In genomic region chrII:8152711-8153325, ce11 we compare ENCODE assay signal across 5 worm cellular contexts.
TF ChIP-seq lines count a peak whose summit lies in the region.

No protein-coding gene starts in this region.

TF ChIP-seq in whole organism, L1 larva, 84 proteins besides CTCF, POLR2A, EP300 and RAD21:
- TF ChIP-seq fkh-10 (GFP tag; optimal IDR thresholded peaks at IDR 0.05; lab: Kevin White, UChicago) (peak; percentile 44), hlh-4 (tag; optimal IDR thresholded peaks at IDR 0.05; lab: Kevin White, UChicago) (no peak), ces-1 (GFP tag; optimal IDR thresholded peaks at IDR 0.05; lab: Kevin White, UChicago) (peak; percentile 11)

TF ChIP-seq in whole organism, L3 larva, 47 proteins besides CTCF, POLR2A, EP300 and RAD21:
- peak; percentile 60 for TF ChIP-seq pha-4 (tag; optimal IDR thresholded peaks at IDR 0.05; lab: Kevin White, UChicago)
- peak; percentile 37 for TF ChIP-seq fkh-10 (GFP tag; optimal IDR thresholded peaks at IDR 0.05; lab: Kevin White, UChicago)
- no peak for TF ChIP-seq daf-12 (tag; optimal IDR thresholded peaks at IDR 0.05; lab: Kevin White, UChicago)

TF ChIP-seq in whole organism, L4 larva, 104 proteins besides CTCF, POLR2A, EP300 and RAD21:
- TF ChIP-seq pha-4 (GFP tag; IDR thresholded peaks at IDR 0.05; lab: Robert Waterston, UW) (no peak), pha-4 (tag; optimal IDR thresholded peaks at IDR 0.05; lab: Kevin White, UChicago) (peak; percentile 54), lsy-2 (tag; optimal IDR thresholded peaks at IDR 0.05; lab: Kevin White, UChicago) (peak in 1 of 2 experiments; percentile 56), daf-19 (GFP tag; conservative IDR thresholded peaks at IDR 0.05; lab: Robert Waterston, UW) (no peak), nhr-6 (tag; optimal IDR thresholded peaks at IDR 0.05; lab: Kevin White, UChicago) (peak; percentile 82), fkh-10 (GFP tag; optimal IDR thresholded peaks at IDR 0.05; lab: Kevin White, UChicago) (peak; percentile 63), hlh-11 (tag; optimal IDR thresholded peaks at IDR 0.05; lab: Kevin White, UChicago) (peak; percentile 16), php-3 (GFP tag; IDR thresholded peaks at IDR 0.05; lab: Robert Waterston, UW) (no peak), mes-2 (tag; optimal IDR thresholded peaks at IDR 0.05; lab: Kevin White, UChicago; ENCODE audit: poor library complexity, severe bottlenecking) (peak; percentile 0), tra-1 (GFP tag; IDR thresholded peaks at IDR 0.05; lab: Robert Waterston, UW) (no peak), ctbp-1 (GFP tag; IDR thresholded peaks at IDR 0.05; lab: Robert Waterston, UW) (0 out of 2 replicates have a peak, but pooled peaks have one; percentile 43)

TF ChIP-seq in whole organism, late embryonic, 69 proteins besides CTCF, POLR2A, EP300 and RAD21:
- TF ChIP-seq unc-42 (tag; optimal IDR thresholded peaks at IDR 0.05; lab: Kevin White, UChicago) (peak; percentile 92), ztf-16 (tag; optimal IDR thresholded peaks at IDR 0.05; lab: Kevin White, UChicago) (no peak), zip-5 (tag; optimal IDR thresholded peaks at IDR 0.05; lab: Kevin White, UChicago) (no peak)

TF ChIP-seq in whole organism, mixed stage, embryonic, 35 proteins besides CTCF, POLR2A, EP300 and RAD21:
- no peak for TF ChIP-seq elt-3 (tag; optimal IDR thresholded peaks at IDR 0.05; lab: Kevin White, UChicago)
- TF ChIP-seq ces-1 (GFP tag; optimal IDR thresholded peaks at IDR 0.05; lab: Kevin White, UChicago) = peak; percentile 88

Comparison
In these comparisons a context has a peak if more than half of its experiments do, and no peak if none do; other contexts are left out.
1. Of the 29 proteins assayed by ChIP-seq in both whole organism, L4 larva and whole organism, L1 larva: peak only in whole organism, L4 larva: none; only in whole organism, L1 larva: ces-1; in both: fkh-10; in neither: 26; mixed calls (peak in some experiments, not most) for 1.